Fruit fly (Drosophila melanogaster) whole organism, embryonic: ENCODE data around the gene CG5160.

Experiments
- C15 ChIP-seq: fragments of 200-800 bp; sonication (Bioruptor generic); IDR thresholded peaks from 3 replicates; pipeline ENCODE4 v1.3.6; 2022; ENCODE audit warnings: missing biosample characterization, missing genetic modification characterization
- CG10147 ChIP-seq: fragments of 200-800 bp; sonication (Bioruptor generic); optimal IDR thresholded peaks from 2 replicates; lab custom pipeline; 2019; ENCODE audit warnings: missing biosample characterization, mild to moderate bottlenecking, missing genetic modification characterization, moderate library complexity
- CG10321 ChIP-seq: fragments of 200-800 bp; sonication (Bioruptor generic); IDR thresholded peaks from 2 replicates; pipeline ENCODE4 v1.3.6; 2022; ENCODE audit warnings: missing biosample characterization, missing genetic modification characterization
- CG10979 ChIP-seq: fragments of 200-800 bp; sonication (Bioruptor generic); optimal IDR thresholded peaks from 2 replicates; lab custom pipeline; 2018; ENCODE audit warnings: missing biosample characterization, mild to moderate bottlenecking, missing genetic modification characterization, moderate library complexity
- CG11085 ChIP-seq: fragments of 200-800 bp; sonication (Bioruptor generic); IDR thresholded peaks from 2 replicates; pipeline ENCODE4 v1.3.6; 2022; ENCODE audit warnings: missing biosample characterization, missing genetic modification characterization
- CG11695 ChIP-seq: fragments of 200-800 bp; sonication (Bioruptor generic); IDR thresholded peaks from 3 replicates; pipeline ENCODE4 v1.3.6; 2022; ENCODE audit warnings: missing biosample characterization, missing genetic modification characterization
- CG12659 ChIP-seq: fragments of 200-800 bp; sonication (Bioruptor generic); optimal IDR thresholded peaks from 3 replicates; lab custom pipeline; 2017; ENCODE audit warnings: mild to moderate bottlenecking, missing biosample characterization, missing genetic modification reagents, missing genetic modification characterization
- CG13424 ChIP-seq: fragments of 200-800 bp; sonication (Bioruptor generic); optimal IDR thresholded peaks from 2 replicates; lab custom pipeline; 2019; ENCODE audit warnings: missing biosample characterization, mild to moderate bottlenecking, missing genetic modification characterization, moderate library complexity
- CG14667 ChIP-seq: fragments of 200-800 bp; sonication (Bioruptor generic); IDR thresholded peaks from 2 replicates; pipeline ENCODE4 v1.3.6; 2022; ENCODE audit warnings: missing biosample characterization, missing genetic modification characterization
- CG15011 ChIP-seq: fragments of 200-800 bp; sonication (Bioruptor generic); optimal IDR thresholded peaks from 3 replicates; lab custom pipeline; 2018; ENCODE audit warnings: missing biosample characterization, mild to moderate bottlenecking, missing genetic modification characterization
- CG15479 ChIP-seq: fragments of 200-800 bp; sonication (Bioruptor generic); optimal IDR thresholded peaks from 3 replicates; lab custom pipeline; 2019; ENCODE audit warnings: missing biosample characterization, mild to moderate bottlenecking, missing genetic modification characterization, moderate library complexity
- CG17186 ChIP-seq: fragments of 200-800 bp; sonication (Bioruptor generic); optimal IDR thresholded peaks from 3 replicates; lab custom pipeline; 2017; ENCODE audit warnings: missing biosample characterization, missing genetic modification reagents, missing genetic modification characterization
- CG31224 ChIP-seq: fragments of 200-800 bp; sonication (Bioruptor generic); IDR thresholded peaks from 2 replicates; pipeline ENCODE4 v1.3.6; 2022; ENCODE audit warnings: missing biosample characterization, missing genetic modification characterization
- CG32532 ChIP-seq: fragments of 200-800 bp; sonication (Bioruptor generic); IDR thresholded peaks from 2 replicates; pipeline ENCODE4 v1.3.6; 2022; ENCODE audit warnings: missing biosample characterization, missing genetic modification characterization
- CG32772 ChIP-seq: fragments of 200-800 bp; sonication (Bioruptor generic); IDR thresholded peaks from 2 replicates; pipeline ENCODE4 v1.3.6; 2022; ENCODE audit warnings: missing biosample characterization, missing genetic modification characterization
- CG34224 ChIP-seq: fragments of 200-800 bp; sonication (Bioruptor generic); IDR thresholded peaks from 3 replicates; pipeline ENCODE4 v1.3.6; 2022; ENCODE audit warnings: missing biosample characterization, missing genetic modification characterization; ENCODE audit not compliant: partially characterized antibody
- CG4360 ChIP-seq: fragments of 200-800 bp; sonication (Bioruptor generic); IDR thresholded peaks from 2 replicates; pipeline ENCODE4 v1.3.6; 2022; ENCODE audit warnings: missing biosample characterization, missing genetic modification characterization
- CG43689 ChIP-seq: fragments of 200-800 bp; sonication (Bioruptor generic); IDR thresholded peaks from 2 replicates; pipeline ENCODE4 v1.3.6; 2022; ENCODE audit warnings: missing biosample characterization, missing genetic modification characterization
- CG6175 ChIP-seq: fragments of 200-800 bp; sonication (Bioruptor generic); IDR thresholded peaks from 3 replicates; pipeline ENCODE4 v1.3.6; 2022; ENCODE audit warnings: missing biosample characterization, missing genetic modification characterization
- CG6654 ChIP-seq: fragments of 200-800 bp; sonication (Bioruptor generic); optimal IDR thresholded peaks from 2 replicates; lab custom pipeline; 2017; ENCODE audit warnings: missing biosample characterization, mild to moderate bottlenecking, missing genetic modification characterization
- CG6791 ChIP-seq: fragments of 200-800 bp; sonication (Bioruptor generic); IDR thresholded peaks from 3 replicates; pipeline ENCODE4 v1.3.6; 2022; ENCODE audit warnings: missing biosample characterization, missing genetic modification characterization; ENCODE audit not compliant: partially characterized antibody
- CG7963 ChIP-seq: fragments of 200-800 bp; sonication (Bioruptor generic); IDR thresholded peaks from 3 replicates; pipeline ENCODE4 v1.3.6; 2022; ENCODE audit warnings: missing biosample characterization, missing genetic modification characterization; ENCODE audit not compliant: partially characterized antibody
- CG9727 ChIP-seq: fragments of 200-800 bp; sonication (Bioruptor generic); optimal IDR thresholded peaks from 3 replicates; lab custom pipeline; 2017; ENCODE audit warnings: missing biosample characterization, mild to moderate bottlenecking, missing genetic modification characterization
- Chrac-16 ChIP-seq: fragments of 200-800 bp; sonication (Bioruptor generic); optimal IDR thresholded peaks from 3 replicates; lab custom pipeline; 2016; ENCODE audit warnings: missing biosample characterization, missing genetic modification characterization
- CrebB ChIP-seq: fragments of 200-800 bp; sonication (Bioruptor generic); optimal IDR thresholded peaks from 3 replicates; lab custom pipeline; 2018; ENCODE audit warnings: missing biosample characterization, mild to moderate bottlenecking, missing genetic modification characterization
- Dbx ChIP-seq: fragments of 200-800 bp; sonication (Bioruptor generic); IDR thresholded peaks from 3 replicates; pipeline ENCODE4 v1.3.6; 2022; ENCODE audit warnings: missing biosample characterization, missing genetic modification characterization
- Doc3 ChIP-seq: fragments of 200-800 bp; sonication (Bioruptor generic); IDR thresholded peaks from 3 replicates; pipeline ENCODE4 v1.3.6; 2022; ENCODE audit warnings: missing biosample characterization, missing genetic modification characterization; ENCODE audit not compliant: partially characterized antibody
- GATAe ChIP-seq: fragments of 200-800 bp; sonication (Bioruptor generic); conservative IDR thresholded peaks from 2 replicates; pipeline ENCODE4 v1.3.6; 2022; ENCODE audit warnings: missing biosample characterization, missing genetic modification characterization
- HLHmδ ChIP-seq: fragments of 200-800 bp; sonication (Bioruptor generic); optimal IDR thresholded peaks from 2 replicates; lab custom pipeline; 2018; ENCODE audit warnings: missing biosample characterization, mild to moderate bottlenecking, missing genetic modification characterization, moderate library complexity
- Hsf ChIP-seq: fragments of 200-800 bp; sonication (Bioruptor generic); optimal IDR thresholded peaks from 3 replicates; lab custom pipeline; 2016; ENCODE audit warnings: missing biosample characterization, missing genetic modification characterization
- Ravus ChIP-seq: fragments of 200-800 bp; sonication (Bioruptor generic); IDR thresholded peaks from 2 replicates; pipeline ENCODE4 v1.3.6; 2022; ENCODE audit warnings: missing biosample characterization, missing genetic modification characterization
- Rx ChIP-seq: fragments of 200-800 bp; sonication (Bioruptor generic); IDR thresholded peaks from 2 replicates; pipeline ENCODE4 v1.3.6; 2022; ENCODE audit warnings: missing biosample characterization, missing genetic modification characterization
- Side ChIP-seq: fragments of 200-800 bp; sonication (Bioruptor generic); optimal IDR thresholded peaks from 2 replicates; lab custom pipeline; 2016; ENCODE audit warnings: missing biosample characterization, missing genetic modification characterization
- Sox100B ChIP-seq: fragments of 200-800 bp; sonication (Bioruptor generic); optimal IDR thresholded peaks from 3 replicates; lab custom pipeline; 2018; ENCODE audit warnings: missing biosample characterization, mild to moderate bottlenecking, missing genetic modification characterization
- Sox102F ChIP-seq: fragments of 200-800 bp; sonication (Bioruptor generic); optimal IDR thresholded peaks from 2 replicates; lab custom pipeline; 2018; ENCODE audit warnings: missing biosample characterization, mild to moderate bottlenecking, missing genetic modification characterization, moderate library complexity
- Sry-β ChIP-seq: fragments of 200-800 bp; sonication (Bioruptor generic); optimal IDR thresholded peaks from 2 replicates; lab custom pipeline; 2018; ENCODE audit warnings: missing biosample characterization, mild to moderate bottlenecking, missing genetic modification characterization, moderate library complexity
- Sry-δ ChIP-seq: fragments of 200-800 bp; sonication (Bioruptor generic); optimal IDR thresholded peaks from 2 replicates; lab custom pipeline; 2016; ENCODE audit warnings: missing biosample characterization, missing genetic modification characterization
- croc ChIP-seq: fragments of 200-800 bp; sonication (Bioruptor generic); conservative IDR thresholded peaks from 3 replicates; pipeline ENCODE4 v1.3.6; 2022; ENCODE audit warnings: missing biosample characterization, missing genetic modification characterization
- fd102C ChIP-seq: fragments of 200-800 bp; sonication (Bioruptor generic); optimal IDR thresholded peaks from 2 replicates; lab custom pipeline; 2018; ENCODE audit warnings: missing biosample characterization, mild to moderate bottlenecking, missing genetic modification characterization, moderate library complexity
- gce ChIP-seq: fragments of 200-800 bp; sonication (Bioruptor generic); IDR thresholded peaks from 3 replicates; pipeline ENCODE4 v1.3.6; 2022; ENCODE audit warnings: missing biosample characterization, missing genetic modification characterization
- gcm2 ChIP-seq: fragments of 200-800 bp; sonication (Bioruptor generic); optimal IDR thresholded peaks from 2 replicates; lab custom pipeline; 2016; ENCODE audit warnings: missing biosample characterization, missing genetic modification characterization
- gem ChIP-seq: fragments of 200-800 bp; sonication (Bioruptor generic); optimal IDR thresholded peaks from 2 replicates; lab custom pipeline; 2019; ENCODE audit warnings: missing biosample characterization, mild to moderate bottlenecking, missing genetic modification characterization, moderate library complexity
- otp ChIP-seq: fragments of 200-800 bp; sonication (Bioruptor generic); IDR thresholded peaks from 3 replicates; pipeline ENCODE4, ENCODE4 v1.3.6; 2022; ENCODE audit warnings: missing biosample characterization, missing genetic modification characterization
- pum ChIP-seq: fragments of 200-800 bp; sonication (Bioruptor generic); optimal IDR thresholded peaks from 2 replicates; lab custom pipeline; 2016; ENCODE audit warnings: missing biosample characterization, missing genetic modification characterization
- run ChIP-seq: fragments of 200-800 bp; sonication (Bioruptor generic); optimal IDR thresholded peaks from 3 replicates; lab custom pipeline; 2018; ENCODE audit warnings: missing biosample characterization, mild to moderate bottlenecking, missing genetic modification characterization
- sisA ChIP-seq: fragments of 200-800 bp; sonication (Bioruptor generic); IDR thresholded peaks from 2 replicates; pipeline ENCODE4 v1.3.6; 2022; ENCODE audit warnings: missing biosample characterization, missing genetic modification characterization
- sr ChIP-seq: fragments of 200-800 bp; sonication (Bioruptor generic); IDR thresholded peaks from 3 replicates; pipeline ENCODE4 v1.3.6; 2022; ENCODE audit warnings: missing biosample characterization, missing genetic modification characterization
- vnd ChIP-seq: fragments of 200-800 bp; sonication (Bioruptor generic); IDR thresholded peaks from 3 replicates; pipeline ENCODE4 v1.3.6; 2022; ENCODE audit warnings: missing biosample characterization, missing genetic modification characterization; ENCODE audit not compliant: partially characterized antibody
- zfh1 ChIP-seq: fragments of 200-800 bp; sonication (Bioruptor generic); IDR thresholded peaks from 3 replicates; pipeline ENCODE4 v1.3.6; 2022; ENCODE audit warnings: missing biosample characterization, missing genetic modification characterization

Gene CG5160

DNA sequence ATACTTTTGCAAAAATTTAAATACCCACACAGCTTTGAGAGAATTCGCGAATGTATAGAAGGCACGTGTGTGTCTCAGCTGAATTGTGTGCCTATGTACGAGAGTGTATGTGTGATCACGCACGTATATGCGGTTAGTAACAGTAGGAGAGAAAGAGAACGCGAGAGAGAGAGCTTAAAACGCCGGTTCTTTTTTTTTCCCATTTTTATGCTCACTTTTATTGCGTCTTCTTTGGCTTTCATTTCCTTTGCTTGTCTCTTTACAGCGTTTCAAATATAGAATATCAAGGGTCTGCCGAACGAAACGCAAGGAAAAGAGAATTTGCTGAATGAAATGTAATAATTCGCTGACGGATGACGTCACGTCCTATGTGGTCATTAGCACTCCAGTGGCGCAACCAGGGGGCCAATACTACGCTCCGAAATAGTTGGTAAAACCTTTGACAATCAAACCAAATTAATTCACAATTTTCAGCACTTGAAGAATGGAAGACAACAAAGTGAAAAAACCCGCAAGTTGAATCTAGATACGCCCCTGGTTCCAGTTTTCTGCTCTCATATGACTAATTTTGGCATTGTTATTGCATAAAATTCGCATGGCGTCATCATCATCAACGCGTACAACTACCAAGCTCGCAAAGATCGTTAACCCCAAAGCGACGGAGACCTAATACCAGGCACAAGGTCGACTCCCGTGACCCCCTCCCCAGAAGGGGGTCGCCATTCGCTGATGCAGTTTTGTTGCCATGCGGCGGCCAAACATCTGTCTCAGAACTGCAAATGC, 26.5 kb upstream of the CG5160 start (continued):
- TF ChIP-seq Sry-β (no peak), pum (no peak), Ravus (GFP tag; lab: Robert Waterston, UW) (peak; percentile 52), CrebB (tag; lab: Kevin White, UChicago) (peak; percentile 47), Dbx (peak; percentile 92), gem (peak; percentile 67), Sox100B (GFP tag; lab: Kevin White, UChicago) (no peak), CG6654 (GFP tag; lab: Kevin White, UChicago) (no peak), CG31224 (GFP tag; lab: Robert Waterston, UW) (peak; percentile 73), CG17186 (GFP tag; lab: Kevin White, UChicago) (no peak), CG10321 (GFP tag; lab: Robert Waterston, UW) (no peak), CG6175 (0 out of 3 replicates have a peak, but pooled peaks have one; percentile 50), CG7963 (GFP tag; lab: Robert Waterston, UW) (no peak), Hsf (GFP tag; lab: Kevin White, UChicago) (peak; percentile 68), Sox102F (peak; percentile 32), sr (GFP tag; lab: Robert Waterston, UW) (no peak), CG32532 (GFP tag; lab: Robert Waterston, UW) (peak; percentile 93), CG11695 (0 out of 3 replicates have a peak, but pooled peaks have one; percentile 21), sisA (GFP tag; lab: Robert Waterston, UW) (peak; percentile 51), CG15011 (GFP tag; lab: Kevin White, UChicago) (peak; percentile 38), vnd (GFP tag; lab: Robert Waterston, UW) (no peak), CG12659 (GFP tag; lab: Kevin White, UChicago) (peak; percentile 22), CG14667 (GFP tag; lab: Robert Waterston, UW) (peak; percentile 31; the same call in 1 of the 2 replicates), run (tag; lab: Kevin White, UChicago) (no peak), CG34224 (GFP tag; lab: Robert Waterston, UW) (0 out of 3 replicates have a peak, but pooled peaks have one; percentile 29), otp (GFP tag; lab: Robert Waterston, UW) (no peak), HLHmδ (no peak), GATAe (no peak), zfh1 (GFP tag; lab: Robert Waterston, UW) (0 out of 3 replicates have a peak, but pooled peaks have one; percentile 9), Rx (GFP tag; lab: Robert Waterston, UW) (no peak), CG10147 (peak; percentile 82), CG11085 (GFP tag; lab: Robert Waterston, UW) (peak; percentile 84), Doc3 (GFP tag; lab: Robert Waterston, UW) (no peak), Sry-δ (GFP tag; lab: Kevin White, UChicago) (no peak), fd102C (GFP tag; lab: Kevin White, UChicago) (no peak), croc (GFP tag; lab: Robert Waterston, UW) (no peak), gcm2 (GFP tag; lab: Kevin White, UChicago) (peak; percentile 41), CG15479 (GFP tag; lab: Kevin White, UChicago) (no peak), CG43689 (GFP tag; lab: Robert Waterston, UW) (0 out of 2 replicates have a peak, but pooled peaks have one; percentile 33), CG10979 (tag; lab: Kevin White, UChicago) (no peak), CG4360 (no peak; the same call in 1 of the 2 replicates), gce (GFP tag; lab: Robert Waterston, UW) (no peak), CG6791 (GFP tag; lab: Robert Waterston, UW) (no peak), CG13424 (tag; lab: Kevin White, UChicago) (peak; percentile 26), CG9727 (GFP tag; lab: Kevin White, UChicago) (peak; percentile 73), Side (GFP tag; lab: Kevin White, UChicago) (peak; percentile 36), C15 (GFP tag; lab: Robert Waterston, UW) (peak; percentile 37; the same call in 1 of the 3 replicates), Chrac-16 (peak; percentile 41), CG32772 (GFP tag; lab: Robert Waterston, UW) (peak; percentile 43; the same call in 1 of the 2 replicates)
